Worm (Caenorhabditis elegans) whole organism, late embryonic: ENCODE measurements around the gene srg-23.
"Not testable (repeated sequence)": the region's sequence is repeated elsewhere in the genome, so short reads cannot be mapped to it uniquely, and the experiment has no call there.

Experiments
- F13H6.1 ChIP-seq: sonication (generic microtip); optimal IDR thresholded peaks from 2 replicates; lab custom pipeline; 2016; ENCODE audit warnings: missing genetic modification characterization, missing compliant biosample characterization
- T23F11.4 ChIP-seq: fragments of 200-800 bp; sonication (Bioruptor generic); optimal IDR thresholded peaks from 2 replicates; lab custom pipeline; 2018; ENCODE audit warnings: mild to moderate bottlenecking, missing genetic modification characterization, missing compliant biosample characterization
- ahr-1 ChIP-seq: sonication (generic microtip); optimal IDR thresholded peaks from 2 replicates; lab custom pipeline; 2016; ENCODE audit warnings: missing genetic modification characterization, missing compliant biosample characterization
- ama-1 ChIP-seq: fragments of 150-350 bp; optimal IDR thresholded peaks from 2 replicates; lab custom pipeline; 2014
- lin-11 ChIP-seq: fragments of 200-800 bp; sonication (Bioruptor generic); optimal IDR thresholded peaks from 2 replicates; lab custom pipeline; 2018; ENCODE audit warnings: mild to moderate bottlenecking, missing genetic modification characterization, missing compliant biosample characterization
- nhr-11 ChIP-seq: fragments of 150-350 bp; optimal IDR thresholded peaks from 2 replicates; lab custom pipeline; 2014; ENCODE audit warnings: missing biosample characterization, missing genetic modification characterization
- pros-1 ChIP-seq: fragments of 150-350 bp; optimal IDR thresholded peaks from 2 replicates; lab custom pipeline; 2014; ENCODE audit warnings: missing biosample characterization, missing genetic modification reagents, missing genetic modification characterization
- syd-9 ChIP-seq: sonication (generic microtip); optimal IDR thresholded peaks from 2 replicates; lab custom pipeline; 2016; ENCODE audit warnings: mild to moderate bottlenecking, missing genetic modification characterization, moderate library complexity, missing compliant biosample characterization
- ztf-16 ChIP-seq: sonication (generic microtip); optimal IDR thresholded peaks from 2 replicates; lab custom pipeline; 2017; ENCODE audit warnings: missing genetic modification characterization, missing compliant biosample characterization

- TF ChIP-seq T23F11.4; lin-11 (tag; lab: Kevin White, UChicago); ahr-1 (tag; lab: Kevin White, UChicago); ztf-16; nhr-11 (tag; lab: Kevin White, UChicago); syd-9 (tag; lab: Kevin White, UChicago); ama-1 (lab: Kevin White, UChicago); pros-1 (tag; lab: Kevin White, UChicago); F13H6.1: not testable (repeated sequence)
Observed at ce11 chrII:3142855-3143254, 46.9 kb upstream of the srg-23 start, which contains the start of gene sri-42.
